Fruit fly (Drosophila melanogaster): ENCODE results near the gene fax.

Gene fax

DNA sequence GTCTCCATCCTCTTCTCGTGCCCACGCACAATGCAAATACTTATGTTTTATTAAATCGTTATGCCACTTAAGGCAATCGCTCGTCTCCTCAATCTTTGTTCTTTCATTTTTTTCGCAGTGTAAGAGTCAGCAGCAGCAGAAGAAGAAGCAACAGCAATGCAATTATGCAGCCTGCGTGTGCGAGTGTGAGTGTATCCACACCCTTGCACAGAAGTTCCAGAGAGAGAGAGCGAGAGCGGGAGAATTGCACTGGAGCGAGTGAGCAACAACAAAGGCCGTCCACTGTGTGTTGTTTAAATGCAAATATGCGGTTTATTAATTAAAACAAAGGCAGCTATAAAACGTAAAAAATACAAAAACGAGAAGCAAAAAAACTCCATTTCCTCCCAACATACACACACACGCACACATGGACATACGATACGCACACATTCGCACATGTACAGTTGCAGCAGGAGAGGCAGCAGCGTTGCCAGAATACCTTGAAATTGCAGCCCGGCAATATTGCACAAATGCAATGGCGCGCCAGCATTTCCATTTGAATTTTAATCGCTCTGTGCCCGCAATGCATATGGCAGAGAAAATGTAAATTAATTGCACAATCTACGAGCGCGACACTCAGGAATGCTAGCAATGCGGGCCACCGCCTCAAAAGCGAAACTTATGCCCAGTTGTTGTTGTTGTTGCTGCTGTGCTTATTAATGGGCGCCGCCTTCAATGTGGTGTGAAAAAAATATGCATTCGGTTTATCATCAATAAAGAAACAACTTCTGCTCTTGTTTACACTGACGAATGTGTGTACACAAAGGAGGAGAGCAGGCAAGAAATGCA lies 2.8 kb downstream of the fax start (continued):
- no peak for TF ChIP-seq CG30020 (tag; optimal IDR thresholded peaks at IDR 0.05)
- no peak for TF ChIP-seq H2.0 (GFP tag; IDR thresholded peaks at IDR 0.05)
- TF ChIP-seq gcm (GFP tag; optimal IDR thresholded peaks at IDR 0.05): peak; percentile 59
- peak; percentile 52 for TF ChIP-seq Vsx1 (GFP tag; optimal IDR thresholded peaks at IDR 0.05)
- peak; percentile 18 for TF ChIP-seq Sox100B (GFP tag; optimal IDR thresholded peaks at IDR 0.05)
- TF ChIP-seq wor (GFP tag; IDR thresholded peaks at IDR 0.05): no peak
- peak; percentile 70 for TF ChIP-seq org-1 (GFP tag; optimal IDR thresholded peaks at IDR 0.05)
- TF ChIP-seq hbn (GFP tag; IDR thresholded peaks at IDR 0.05; ENCODE audit: partially characterized antibody): no peak
- TF ChIP-seq CG3726 (GFP tag; IDR thresholded peaks at IDR 0.05): no peak
- no peak for TF ChIP-seq unc-4 (GFP tag; IDR thresholded peaks at IDR 0.05; ENCODE audit: partially characterized antibody)
- peak; percentile 35 for TF ChIP-seq CHES-1-like (GFP tag; optimal IDR thresholded peaks at IDR 0.05)
- TF ChIP-seq Atf3 (GFP tag; optimal IDR thresholded peaks at IDR 0.05): peak; percentile 50
- TF ChIP-seq CG6765 (GFP tag; optimal IDR thresholded peaks at IDR 0.05): no peak
- no peak for TF ChIP-seq CG1647 (GFP tag; optimal IDR thresholded peaks at IDR 0.05)
- no peak for TF ChIP-seq CG13287 (GFP tag; IDR thresholded peaks at IDR 0.05; ENCODE audit: partially characterized antibody)
- TF ChIP-seq Chrac-16 (GFP tag; optimal IDR thresholded peaks at IDR 0.05): no peak
- TF ChIP-seq CG6689 (GFP tag; IDR thresholded peaks at IDR 0.05): no peak
- no peak for TF ChIP-seq CG2199 (GFP tag; IDR thresholded peaks at IDR 0.05)
- no peak for TF ChIP-seq tio (GFP tag; optimal IDR thresholded peaks at IDR 0.05)
- TF ChIP-seq CG15073 (GFP tag; optimal IDR thresholded peaks at IDR 0.05): no peak
- no peak for TF ChIP-seq Hey (tag; optimal IDR thresholded peaks at IDR 0.05)
- no peak for TF ChIP-seq CG6854 (GFP tag; optimal IDR thresholded peaks at IDR 0.05)
- TF ChIP-seq CG6791 (GFP tag; IDR thresholded peaks at IDR 0.05; ENCODE audit: partially characterized antibody): no peak
- no peak for TF ChIP-seq crol (GFP tag; IDR thresholded peaks at IDR 0.05)
- peak; percentile 4 to 48 for TF ChIP-seq Pdp1 (GFP tag; optimal IDR thresholded peaks at IDR 0.05)
- TF ChIP-seq gcm2 (GFP tag; optimal IDR thresholded peaks at IDR 0.05): no peak
- TF ChIP-seq Hmx (GFP tag; optimal IDR thresholded peaks at IDR 0.05): no peak
- no peak for TF ChIP-seq crc (GFP tag; optimal IDR thresholded peaks at IDR 0.05)
- TF ChIP-seq CG10147 (GFP tag; optimal IDR thresholded peaks at IDR 0.05): no peak
- peak; percentile 33 for TF ChIP-seq Bdp1 (GFP tag; optimal IDR thresholded peaks at IDR 0.05)
- no peak for TF ChIP-seq CG7928 (GFP tag; optimal IDR thresholded peaks at IDR 0.05)
- no peak for TF ChIP-seq CG10267 (tag; optimal IDR thresholded peaks at IDR 0.05)
- no peak for TF ChIP-seq salm (tag; optimal IDR thresholded peaks at IDR 0.05)
- no peak for TF ChIP-seq CG8765 (GFP tag; IDR thresholded peaks at IDR 0.05)
- TF ChIP-seq slp2 (GFP tag; optimal IDR thresholded peaks at IDR 0.05): no peak
- TF ChIP-seq ro (GFP tag; IDR thresholded peaks at IDR 0.05): no peak
- TF ChIP-seq B-H2 (GFP tag; optimal IDR thresholded peaks at IDR 0.05): no peak
- no peak for TF ChIP-seq Dip3 (GFP tag; optimal IDR thresholded peaks at IDR 0.05)
- no peak for TF ChIP-seq CG5953 (GFP tag; IDR thresholded peaks at IDR 0.05)
- no peak for TF ChIP-seq hb (GFP tag; IDR thresholded peaks at IDR 0.05; ENCODE audit: partially characterized antibody)
- TF ChIP-seq CG42726 (GFP tag; IDR thresholded peaks at IDR 0.05; ENCODE audit: partially characterized antibody): no peak
- TF ChIP-seq CG7987 (GFP tag; optimal IDR thresholded peaks at IDR 0.05): peak; percentile 4
- TF ChIP-seq kay (GFP tag; optimal IDR thresholded peaks at IDR 0.05): no peak
- TF ChIP-seq CG34224 (GFP tag; IDR thresholded peaks at IDR 0.05; ENCODE audit: partially characterized antibody): no peak
- no peak for TF ChIP-seq sisA (GFP tag; IDR thresholded peaks at IDR 0.05)
- TF ChIP-seq CrebB (tag; optimal IDR thresholded peaks at IDR 0.05): peak; percentile 34
- 0 out of 2 replicates have a peak, but pooled peaks have one; percentile 19 for TF ChIP-seq peb (GFP tag; IDR thresholded peaks at IDR 0.05)
- TF ChIP-seq repo (GFP tag; optimal IDR thresholded peaks at IDR 0.05): peak; percentile 19
- peak; percentile 80 for TF ChIP-seq CG33557 (GFP tag; optimal IDR thresholded peaks at IDR 0.05)

Data from whole organism, embryonic.